Worm (Caenorhabditis elegans): ENCODE measurements around the gene athp-1.

- TF ChIP-seq klf-2 (GFP tag; conservative IDR thresholded peaks at IDR 0.05): no peak
- TF ChIP-seq ref-1 (GFP tag; conservative IDR thresholded peaks at IDR 0.05): no peak
Observed at ce11 chrIII:10880083-10880482, 1.5 kb upstream of the athp-1 start, which contains the start of gene C44B9.3.
